Fruit fly (Drosophila melanogaster) whole organism, adult: Measurements from ENCODE around the gene CG33500.

Experiments
- CG11617 ChIP-seq: fragments of 200-800 bp; sonication (Bioruptor generic); optimal IDR thresholded peaks from 2 replicates; lab custom pipeline; 2017; ENCODE audit warnings: mild to moderate bottlenecking, missing biosample characterization, missing genetic modification reagents, missing genetic modification characterization
- CG14711 ChIP-seq: fragments of 200-800 bp; sonication (Bioruptor generic); optimal IDR thresholded peaks from 2 replicates; lab custom pipeline; 2018; ENCODE audit warnings: missing biosample characterization, mild to moderate bottlenecking, missing genetic modification characterization, moderate library complexity
- CG1620 ChIP-seq: fragments of 200-800 bp; sonication (Bioruptor generic); optimal IDR thresholded peaks from 2 replicates; lab custom pipeline; 2016; ENCODE audit warnings: missing biosample characterization, missing genetic modification characterization
- CG33017 ChIP-seq: fragments of 200-800 bp; sonication (Bioruptor generic); optimal IDR thresholded peaks from 2 replicates; lab custom pipeline; 2018; ENCODE audit warnings: missing biosample characterization, mild to moderate bottlenecking, missing genetic modification characterization, moderate library complexity
- CG5204 ChIP-seq: fragments of 200-800 bp; sonication (Bioruptor generic); optimal IDR thresholded peaks from 2 replicates; lab custom pipeline; 2016; ENCODE audit warnings: missing biosample characterization, missing genetic modification characterization
- CG7045 ChIP-seq: fragments of 200-800 bp; sonication (Bioruptor generic); optimal IDR thresholded peaks from 2 replicates; lab custom pipeline; 2017; ENCODE audit warnings: missing biosample characterization, mild to moderate bottlenecking, missing genetic modification characterization
- Clk ChIP-seq: fragments of 200-800 bp; sonication (Bioruptor generic); optimal IDR thresholded peaks from 2 replicates; lab custom pipeline; 2017; ENCODE audit warnings: missing biosample characterization, missing genetic modification characterization
- Crg-1 ChIP-seq: fragments of 200-800 bp; sonication (Bioruptor generic); optimal IDR thresholded peaks from 2 replicates; lab custom pipeline; 2016; ENCODE audit warnings: missing biosample characterization, missing genetic modification characterization
- Hr96 ChIP-seq: fragments of 200-800 bp; sonication (Bioruptor generic); optimal IDR thresholded peaks from 2 replicates; lab custom pipeline; 2016; ENCODE audit warnings: missing biosample characterization, missing genetic modification characterization
- Mnt ChIP-seq: fragments of 200-800 bp; sonication (Bioruptor generic); optimal IDR thresholded peaks from 2 replicates; lab custom pipeline; 2016; ENCODE audit warnings: missing biosample characterization, mild to moderate bottlenecking, missing genetic modification characterization
- cnc ChIP-seq, 2 experiments: fragments of >200 bp; optimal IDR thresholded peaks; 2 replicates each; lab custom pipeline; 2017
- kay ChIP-seq: fragments of 200-800 bp; sonication (Bioruptor generic); peaks from one replicate; lab custom pipeline; 2016; ENCODE audit warnings: missing biosample characterization, missing genetic modification characterization, borderline replicate concordance
- ovo ChIP-seq: fragments of 200-800 bp; sonication (Bioruptor generic); optimal IDR thresholded peaks from 2 replicates; lab custom pipeline; 2016; ENCODE audit warnings: missing biosample characterization, missing genetic modification characterization

DNA sequence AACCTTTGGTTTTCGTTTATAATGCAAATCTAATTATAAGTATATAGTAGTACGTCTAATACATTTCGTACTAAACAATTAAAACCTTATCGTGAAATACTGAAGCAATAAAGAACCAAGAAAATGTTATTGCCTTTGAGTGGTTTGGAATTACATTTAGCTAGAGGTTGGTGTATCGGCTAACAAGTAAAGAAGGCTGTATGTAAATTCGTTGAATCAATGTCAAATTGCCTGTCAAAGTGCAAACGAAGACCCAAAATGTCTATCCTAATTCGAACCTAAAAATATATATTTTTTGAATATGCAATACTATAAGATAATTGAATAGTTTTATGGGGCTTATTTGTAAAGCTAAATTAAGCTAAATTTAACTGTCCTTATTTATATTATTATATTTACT lies 2.8 kb downstream of the CG33500 start:
- TF ChIP-seq Hr96 (GFP tag; lab: Kevin White, UChicago) (no peak), kay (GFP tag; lab: Kevin White, UChicago) (no peak), CG11617 (GFP tag; lab: Kevin White, UChicago) (no peak), cnc (optimal IDR thresholded peaks at IDR 0.05; lab: Kevin White, UChicago) (no peak), CG14711 (tag; lab: Kevin White, UChicago) (no peak), Crg-1 (no peak), CG1620 (GFP tag; lab: Kevin White, UChicago) (no peak), Clk (no peak), CG5204 (GFP tag; lab: Kevin White, UChicago) (no peak), ovo (GFP tag; lab: Kevin White, UChicago) (no peak), Mnt (no peak), CG33017 (no peak), CG7045 (GFP tag; lab: Kevin White, UChicago) (no peak)
